Worm (Caenorhabditis elegans): Measurements from ENCODE around the gene noca-2.

DNA sequence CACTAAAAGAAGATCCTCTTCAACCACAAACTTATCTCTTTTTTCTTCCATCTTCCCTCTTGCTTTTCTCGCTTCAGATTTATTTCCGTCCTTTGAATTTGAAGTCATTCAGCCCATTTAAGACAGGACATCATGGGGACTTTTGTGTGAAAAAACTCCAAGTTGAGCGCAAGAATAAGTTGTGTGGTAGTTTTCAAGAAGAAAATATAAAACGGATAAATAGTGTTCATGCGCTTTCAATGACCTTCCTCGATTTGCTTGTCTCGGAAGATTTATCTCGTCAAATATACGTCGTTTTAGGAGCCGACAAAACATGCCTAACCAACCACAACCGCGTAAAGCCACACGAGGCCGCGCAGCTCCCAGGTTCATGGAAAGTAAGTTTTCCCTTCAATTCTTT, 34.8 kb upstream of the noca-2 start, which contains the start of gene sto-6:
- TF ChIP-seq ceh-62 (tag; optimal IDR thresholded peaks at IDR 0.05) = no peak
- no peak for TF ChIP-seq egl-27 (tag; optimal IDR thresholded peaks at IDR 0.05)
- no peak for TF ChIP-seq dmd-6 (GFP tag; IDR thresholded peaks at IDR 0.05)
- TF ChIP-seq dpl-1 (GFP tag; optimal IDR thresholded peaks at IDR 0.05) = no peak
- TF ChIP-seq zag-1 (tag; optimal IDR thresholded peaks at IDR 0.05) = no peak

Measured in whole organism, L4 larva.